Fruit fly (Drosophila melanogaster) whole organism, embryonic: ENCODE results near the gene Mnn1.

Source experiments
- CG10654 ChIP-seq: fragments of 200-800 bp; sonication (Bioruptor generic); optimal IDR thresholded peaks from 2 replicates; lab custom pipeline; 2016; ENCODE audit warnings: missing biosample characterization, missing genetic modification characterization
- CG10979 ChIP-seq: fragments of 200-800 bp; sonication (Bioruptor generic); optimal IDR thresholded peaks from 2 replicates; lab custom pipeline; 2018; ENCODE audit warnings: missing biosample characterization, mild to moderate bottlenecking, missing genetic modification characterization, moderate library complexity
- CG12104 ChIP-seq: fragments of 200-800 bp; sonication (Bioruptor generic); optimal IDR thresholded peaks from 3 replicates; lab custom pipeline; 2016; ENCODE audit warnings: missing biosample characterization, missing genetic modification characterization
- CG12219 ChIP-seq: fragments of 200-800 bp; sonication (Bioruptor generic); optimal IDR thresholded peaks from 3 replicates; lab custom pipeline; 2018; ENCODE audit warnings: missing biosample characterization, mild to moderate bottlenecking, missing genetic modification characterization
- CG12299 ChIP-seq: fragments of 200-800 bp; sonication (Bioruptor generic); optimal IDR thresholded peaks from 2 replicates; lab custom pipeline; 2018; ENCODE audit warnings: missing biosample characterization, mild to moderate bottlenecking, missing genetic modification characterization
- CG12659 ChIP-seq: fragments of 200-800 bp; sonication (Bioruptor generic); optimal IDR thresholded peaks from 3 replicates; lab custom pipeline; 2017; ENCODE audit warnings: mild to moderate bottlenecking, missing biosample characterization, missing genetic modification reagents, missing genetic modification characterization
- CG13123 ChIP-seq: fragments of 200-800 bp; sonication (Bioruptor generic); optimal IDR thresholded peaks from 2 replicates; lab custom pipeline; 2016; ENCODE audit warnings: missing biosample characterization, missing genetic modification characterization
- CG13287 ChIP-seq: fragments of 200-800 bp; sonication (Bioruptor generic); IDR thresholded peaks from 2 replicates; pipeline ENCODE4 v1.3.6; 2022; ENCODE audit warnings: missing biosample characterization, missing genetic modification characterization; ENCODE audit not compliant: partially characterized antibody
- CG13775 ChIP-seq: fragments of 200-800 bp; sonication (Bioruptor generic); optimal IDR thresholded peaks from 3 replicates; lab custom pipeline; 2017; ENCODE audit warnings: missing biosample characterization, mild to moderate bottlenecking, missing genetic modification characterization
- CG14014 ChIP-seq: fragments of 200-800 bp; sonication (Bioruptor generic); IDR thresholded peaks from 2 replicates; pipeline ENCODE4 v1.3.6; 2022; ENCODE audit warnings: missing biosample characterization, missing genetic modification characterization
- CG18764 ChIP-seq: fragments of 200-800 bp; sonication (Bioruptor generic); optimal IDR thresholded peaks from 3 replicates; lab custom pipeline; 2016; ENCODE audit warnings: missing biosample characterization, missing genetic modification characterization
- CG31388 ChIP-seq: fragments of 200-800 bp; sonication (Bioruptor generic); optimal IDR thresholded peaks from 2 replicates; lab custom pipeline; 2016; ENCODE audit warnings: missing biosample characterization, missing genetic modification characterization
- CG3847 ChIP-seq: fragments of 200-800 bp; sonication (Bioruptor generic); IDR thresholded peaks from 2 replicates; pipeline ENCODE4 v1.3.6; 2022; ENCODE audit warnings: missing biosample characterization, missing genetic modification characterization
- CG5245 ChIP-seq: fragments of 200-800 bp; sonication (Bioruptor generic); optimal IDR thresholded peaks from 3 replicates; lab custom pipeline; 2016; ENCODE audit warnings: missing biosample characterization, missing genetic modification characterization
- CG6813 ChIP-seq: fragments of 200-800 bp; sonication (Bioruptor generic); optimal IDR thresholded peaks from 2 replicates; lab custom pipeline; 2017; ENCODE audit warnings: missing biosample characterization, missing genetic modification characterization, mild to moderate bottlenecking, moderate library complexity, missing genetic modification reagents
- CG9876 ChIP-seq: fragments of 200-800 bp; sonication (Bioruptor generic); optimal IDR thresholded peaks from 2 replicates; lab custom pipeline; 2016; ENCODE audit warnings: missing biosample characterization, missing genetic modification characterization
- Deaf1 ChIP-seq: fragments of 200-800 bp; optimal IDR thresholded peaks from 3 replicates; lab custom pipeline; 2019; ENCODE audit warnings: missing biosample characterization, mild to moderate bottlenecking, missing genetic modification characterization, moderate library complexity
- Doc2 ChIP-seq: fragments of 200-800 bp; sonication (Bioruptor generic); IDR thresholded peaks from 2 replicates; pipeline ENCODE4 v1.3.6; 2022; ENCODE audit warnings: missing biosample characterization, missing genetic modification characterization
- Drgx ChIP-seq: fragments of 200-800 bp; sonication (Bioruptor generic); IDR thresholded peaks from 2 replicates; pipeline ENCODE4 v1.3.6; 2022; ENCODE audit warnings: missing biosample characterization, missing genetic modification characterization
- ERR ChIP-seq: fragments of 200-800 bp; sonication (Bioruptor generic); optimal IDR thresholded peaks from 2 replicates; lab custom pipeline; 2016; ENCODE audit warnings: missing biosample characterization, missing genetic modification characterization
- Elba2 ChIP-seq: fragments of 200-800 bp; sonication (Bioruptor generic); optimal IDR thresholded peaks from 3 replicates; lab custom pipeline; 2016; ENCODE audit warnings: missing biosample characterization, missing genetic modification characterization
- HmgZ ChIP-seq: fragments of 200-800 bp; sonication (Bioruptor generic); optimal IDR thresholded peaks from 2 replicates; lab custom pipeline; 2018; ENCODE audit warnings: missing biosample characterization, mild to moderate bottlenecking, missing genetic modification characterization
- MBD-R2 ChIP-seq: fragments of 200-800 bp; sonication (Bioruptor generic); IDR thresholded peaks from 2 replicates; pipeline ENCODE4 v1.3.6; 2022; ENCODE audit warnings: missing biosample characterization, missing genetic modification characterization
- MESR4 ChIP-seq: fragments of 200-800 bp; sonication (Bioruptor generic); optimal IDR thresholded peaks from 2 replicates; lab custom pipeline; 2018; ENCODE audit warnings: missing biosample characterization, mild to moderate bottlenecking, missing genetic modification characterization, moderate library complexity
- Meics ChIP-seq: fragments of 200-800 bp; sonication (Bioruptor generic); optimal IDR thresholded peaks from 2 replicates; lab custom pipeline; 2017; ENCODE audit warnings: missing biosample characterization, mild to moderate bottlenecking, missing genetic modification characterization
- NFAT ChIP-seq: fragments of 200-800 bp; sonication (Bioruptor generic); IDR thresholded peaks from 2 replicates; pipeline ENCODE4 v1.3.6; 2022; ENCODE audit warnings: missing biosample characterization, missing genetic modification characterization
- Oaz ChIP-seq: fragments of 200-800 bp; sonication (Bioruptor generic); IDR thresholded peaks from 2 replicates; pipeline ENCODE4 v1.3.6; 2022; ENCODE audit warnings: missing biosample characterization, missing genetic modification characterization
- Trl ChIP-seq, 3 experiments: fragments of >200 bp in 2 of 3; fragments of 200-800 bp in 1 of 3; sonication (Bioruptor generic) in 1 of 3; optimal IDR thresholded peaks; 2 replicates in 1 of 3; 3 replicates in 2 of 3; lab custom pipeline; 2016 to 2017; ENCODE audit warnings: missing biosample characterization in 1 of 3, missing genetic modification characterization in 1 of 3
- ab ChIP-seq: fragments of 200-800 bp; sonication (Bioruptor generic); optimal IDR thresholded peaks from 2 replicates; lab custom pipeline; 2016; ENCODE audit warnings: missing biosample characterization, missing genetic modification characterization
- cad ChIP-seq: fragments of >200 bp; optimal IDR thresholded peaks from 2 replicates; lab custom pipeline; 2017; ENCODE audit warnings: missing biosample characterization, missing genetic modification characterization
- caup ChIP-seq: fragments of 200-800 bp; sonication (Bioruptor generic); optimal IDR thresholded peaks from 3 replicates; lab custom pipeline; 2017; ENCODE audit warnings: missing biosample characterization, mild to moderate bottlenecking, missing genetic modification characterization, moderate library complexity; ENCODE audit not compliant: severe bottlenecking
- chinmo ChIP-seq: fragments of 200-800 bp; sonication (Bioruptor generic); IDR thresholded peaks from 4 replicates; pipeline ENCODE4 v1.3.6; 2022; ENCODE audit warnings: missing biosample characterization, missing genetic modification characterization; ENCODE audit not compliant: partially characterized antibody
- corto ChIP-seq: fragments of 200-800 bp; sonication (Bioruptor generic); optimal IDR thresholded peaks from 2 replicates; lab custom pipeline; 2016; ENCODE audit warnings: missing biosample characterization, mild to moderate bottlenecking, missing genetic modification characterization, moderate library complexity
- disco-r ChIP-seq: fragments of 200-800 bp; sonication (Bioruptor generic); optimal IDR thresholded peaks from 2 replicates; lab custom pipeline; 2016; ENCODE audit warnings: missing biosample characterization, missing genetic modification characterization
- dm ChIP-seq: fragments of 200-800 bp; sonication (Bioruptor generic); optimal IDR thresholded peaks from 3 replicates; lab custom pipeline; 2016; ENCODE audit warnings: missing biosample characterization, missing genetic modification characterization
- eve ChIP-seq, 2 experiments: fragments of >200 bp; optimal IDR thresholded peaks; 2 replicates each; lab custom pipeline; 2017; ENCODE audit warnings: missing biosample characterization in 2 of 2, missing genetic modification characterization in 2 of 2
- fu2 ChIP-seq: fragments of 200-800 bp; sonication (Bioruptor generic); optimal IDR thresholded peaks from 2 replicates; lab custom pipeline; 2016; ENCODE audit warnings: missing biosample characterization, missing genetic modification characterization
- gfzf ChIP-seq: fragments of 200-800 bp; sonication (Bioruptor generic); optimal IDR thresholded peaks from 2 replicates; lab custom pipeline; 2016; ENCODE audit warnings: missing biosample characterization, mild to moderate bottlenecking, missing genetic modification characterization, moderate library complexity
- her ChIP-seq: fragments of 200-800 bp; sonication (Bioruptor generic); optimal IDR thresholded peaks from 2 replicates; lab custom pipeline; 2016; ENCODE audit warnings: missing biosample characterization, missing genetic modification characterization
- insv ChIP-seq, 2 experiments: fragments of 200-800 bp; sonication (Bioruptor generic); optimal IDR thresholded peaks; 3 replicates each; lab custom pipeline; 2016 to 2018; ENCODE audit warnings: missing biosample characterization in 2 of 2, missing genetic modification characterization in 2 of 2
- inv ChIP-seq: fragments of 200-800 bp; sonication (Bioruptor generic); IDR thresholded peaks from 2 replicates; pipeline ENCODE4 v1.3.6; 2022; ENCODE audit warnings: missing biosample characterization, missing genetic modification characterization; ENCODE audit not compliant: partially characterized antibody
- jigr1 ChIP-seq: fragments of 200-800 bp; sonication (Bioruptor generic); IDR thresholded peaks from 3 replicates; pipeline ENCODE4 v1.3.6; 2022; ENCODE audit warnings: missing biosample characterization, missing genetic modification characterization
- kay ChIP-seq: fragments of 200-800 bp; sonication (Bioruptor generic); optimal IDR thresholded peaks from 2 replicates; lab custom pipeline; 2016; ENCODE audit warnings: missing biosample characterization, missing genetic modification characterization
- lmd ChIP-seq: fragments of 200-800 bp; sonication (Bioruptor generic); IDR thresholded peaks from 2 replicates; pipeline ENCODE4 v1.3.6; 2022; ENCODE audit warnings: missing biosample characterization, missing genetic modification characterization
- nerfin-2 ChIP-seq: fragments of 200-800 bp; sonication (Bioruptor generic); IDR thresholded peaks from 2 replicates; pipeline ENCODE4 v1.3.6; 2022; ENCODE audit warnings: missing biosample characterization, missing genetic modification characterization; ENCODE audit not compliant: partially characterized antibody
- nmo ChIP-seq: fragments of 200-800 bp; sonication (Bioruptor generic); optimal IDR thresholded peaks from 2 replicates; lab custom pipeline; 2018; ENCODE audit warnings: missing biosample characterization, mild to moderate bottlenecking, missing genetic modification characterization, moderate library complexity
- ro ChIP-seq: fragments of 200-800 bp; sonication (Bioruptor generic); IDR thresholded peaks from 2 replicates; pipeline ENCODE4 v1.3.6; 2022; ENCODE audit warnings: missing biosample characterization, missing genetic modification characterization
- sima ChIP-seq: fragments of 200-800 bp; sonication (Bioruptor generic); optimal IDR thresholded peaks from 2 replicates; lab custom pipeline; 2016; ENCODE audit warnings: missing biosample characterization, missing genetic modification characterization
- sisA ChIP-seq: fragments of 200-800 bp; sonication (Bioruptor generic); IDR thresholded peaks from 2 replicates; pipeline ENCODE4 v1.3.6; 2022; ENCODE audit warnings: missing biosample characterization, missing genetic modification characterization

Mnn1 gene

DNA sequence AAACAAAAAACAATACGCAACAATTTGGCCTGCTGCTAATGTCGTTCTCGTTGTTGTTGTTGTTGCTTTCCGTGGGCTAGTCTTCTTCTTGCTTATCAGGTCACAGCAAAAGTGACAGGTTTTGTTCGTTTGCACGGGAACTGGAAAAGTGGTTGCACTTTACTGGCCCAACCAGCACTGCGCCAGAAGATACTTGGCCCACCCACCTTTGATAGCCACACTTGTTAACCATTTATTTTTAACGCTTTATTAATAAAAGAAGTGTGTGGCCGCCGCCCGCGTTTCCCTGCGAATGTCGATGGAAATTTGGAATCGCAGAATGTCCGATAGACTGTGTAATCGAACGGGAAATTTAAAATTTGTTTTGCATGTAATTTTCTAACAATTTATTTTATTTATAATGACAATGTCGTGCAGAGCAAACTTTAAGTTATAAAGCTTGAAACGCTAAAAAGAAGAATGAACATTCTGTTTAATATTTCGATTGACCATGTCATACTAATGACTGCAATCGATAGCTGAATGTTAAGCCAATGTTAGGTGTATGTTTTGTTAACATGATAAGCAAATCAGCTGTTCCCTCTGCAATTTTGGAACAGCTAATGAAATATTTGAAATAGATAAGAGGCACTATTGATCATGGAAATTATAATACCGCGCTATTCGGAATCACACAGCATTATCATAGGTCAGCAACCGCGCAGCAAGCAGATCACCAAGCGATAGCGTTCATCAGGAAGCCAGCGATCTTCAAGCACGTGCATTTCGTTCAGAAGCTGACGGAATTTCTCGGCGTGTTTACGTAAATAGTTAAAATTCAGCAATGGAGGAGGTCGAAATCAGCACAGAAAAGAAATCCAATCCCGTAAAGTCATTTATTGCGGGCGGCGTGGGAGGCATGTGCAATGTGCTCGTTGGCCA is 28.9 kb upstream of the Mnn1 start, which contains the start of the genes CG31908 and MME1 (continued):
- TF ChIP-seq CG5245 (GFP tag; lab: Kevin White, UChicago) (no peak), Elba2 (GFP tag; lab: Kevin White, UChicago) (no peak), CG10979 (tag; lab: Kevin White, UChicago) (no peak), dm (GFP tag; lab: Kevin White, UChicago) (peak; percentile 56), her (GFP tag; lab: Kevin White, UChicago) (peak; percentile 4), CG10654 (no peak), caup (no peak), CG31388 (no peak), sima (GFP tag; lab: Kevin White, UChicago) (no peak), CG18764 (GFP tag; lab: Kevin White, UChicago) (no peak), Meics (GFP tag; lab: Kevin White, UChicago) (no peak), corto (GFP tag; lab: Kevin White, UChicago) (no peak), kay (GFP tag; lab: Kevin White, UChicago) (peak; percentile 11), gfzf (GFP tag; lab: Kevin White, UChicago) (peak; percentile 12), sisA (GFP tag; lab: Robert Waterston, UW) (0 out of 2 replicates have a peak, but pooled peaks have one; percentile 5), nerfin-2 (peak; percentile 91), ro (GFP tag; lab: Robert Waterston, UW) (no peak), HmgZ (peak; percentile 28), jigr1 (no peak), CG12219 (GFP tag; lab: Kevin White, UChicago) (no peak), CG12299 (no peak), ab (GFP tag; lab: Kevin White, UChicago) (no peak), insv (GFP tag; optimal IDR thresholded peaks at IDR 0.05; lab: Kevin White, UChicago) (no peak), nmo (GFP tag; lab: Kevin White, UChicago) (peak; percentile 41), Oaz (GFP tag; lab: Robert Waterston, UW) (no peak), fu2 (GFP tag; lab: Kevin White, UChicago) (peak; percentile 39), disco-r (GFP tag; lab: Kevin White, UChicago) (no peak), MESR4 (GFP tag; lab: Kevin White, UChicago) (peak; percentile 94), CG13287 (GFP tag; lab: Robert Waterston, UW) (peak; percentile 85), ERR (no peak), Drgx (GFP tag; lab: Robert Waterston, UW) (no peak), cad (GFP tag; lab: Kevin White, UChicago) (no peak), CG9876 (no peak), eve (GFP tag; optimal IDR thresholded peaks at IDR 0.05; lab: Kevin White, UChicago) (no peak), lmd (no peak), Deaf1 (peak; percentile 37), inv (peak; percentile 55), CG12104 (GFP tag; lab: Kevin White, UChicago) (no peak), CG13775 (GFP tag; lab: Kevin White, UChicago) (peak; percentile 41), CG12659 (GFP tag; lab: Kevin White, UChicago) (peak; percentile 56), chinmo (0 out of 4 replicates have a peak, but pooled peaks have one; percentile 52), CG14014 (GFP tag; lab: Robert Waterston, UW) (no peak), CG13123 (GFP tag; lab: Kevin White, UChicago) (no peak), CG6813 (GFP tag; lab: Kevin White, UChicago) (no peak), Doc2 (GFP tag; lab: Robert Waterston, UW) (no peak), CG3847 (GFP tag; lab: Robert Waterston, UW) (no peak), NFAT (GFP tag; lab: Robert Waterston, UW) (no peak), Trl (optimal IDR thresholded peaks at IDR 0.05; lab: Kevin White, UChicago) (no peak), Trl (GFP tag; optimal IDR thresholded peaks at IDR 0.05; lab: Kevin White, UChicago) (peak; percentile 25), MBD-R2 (GFP tag; lab: Robert Waterston, UW) (peak; percentile 57)
